Worm (Caenorhabditis elegans) whole organism, L4 larva: ENCODE data around the gene chil-16.

Source experiments
- ama-1 ChIP-seq: fragments of 150-350 bp; optimal IDR thresholded peaks from 2 replicates; lab custom pipeline; 2014; ENCODE audit warnings: inconsistent platforms, mixed read lengths
- egl-27 ChIP-seq: sonication (generic microtip); optimal IDR thresholded peaks from 3 replicates; lab custom pipeline; 2017; ENCODE audit warnings: missing biosample characterization, missing genetic modification reagents, missing genetic modification characterization
- jun-1 ChIP-seq: fragments of 150-350 bp; optimal IDR thresholded peaks from 2 replicates; lab custom pipeline; 2014; ENCODE audit warnings: missing biosample characterization, missing genetic modification reagents, missing genetic modification characterization
- lin-15B ChIP-seq: fragments of 150-350 bp; sonication (generic microtip); optimal IDR thresholded peaks from 3 replicates; lab custom pipeline; 2014; ENCODE audit warnings: missing biosample characterization, missing genetic modification characterization
- mdl-1 ChIP-seq, 2 experiments: fragments of 150-350 bp in 1 of 2; sonication (generic microtip) in 1 of 2; optimal IDR thresholded peaks; 2 replicates each; lab custom pipeline; 2014 to 2017; ENCODE audit warnings: missing biosample characterization in 2 of 2, missing genetic modification characterization in 2 of 2
- mep-1 ChIP-seq: fragments of 150-350 bp; sonication (generic microtip); optimal IDR thresholded peaks from 3 replicates; lab custom pipeline; 2014; ENCODE audit warnings: missing biosample characterization, missing genetic modification characterization
- nhr-28 ChIP-seq: fragments of 150-350 bp; optimal IDR thresholded peaks from 2 replicates; lab custom pipeline; 2014; ENCODE audit warnings: missing biosample characterization, missing genetic modification characterization
- zag-1 ChIP-seq: fragments of 150-350 bp; optimal IDR thresholded peaks from 2 replicates; lab custom pipeline; 2014; ENCODE audit warnings: missing biosample characterization, missing genetic modification characterization

ce11 chrII:9445368-9445767 lies 3.6 kb upstream of the chil-16 start, which contains the start of gene R09D1.13:
- no peak for TF ChIP-seq ama-1 (lab: Kevin White, UChicago)
- TF ChIP-seq egl-27 (tag; lab: Kevin White, UChicago): no peak
- no peak for TF ChIP-seq nhr-28 (tag; lab: Kevin White, UChicago)
- TF ChIP-seq lin-15B (tag; lab: Kevin White, UChicago): no peak
- TF ChIP-seq zag-1: no peak
- no peak for TF ChIP-seq jun-1 (tag; lab: Kevin White, UChicago)
- no peak for TF ChIP-seq mdl-1 (tag; optimal IDR thresholded peaks at IDR 0.05; lab: Kevin White, UChicago)
- no peak for TF ChIP-seq mep-1 (tag; lab: Kevin White, UChicago)
